Fruit fly (Drosophila melanogaster): Measurements from ENCODE around the gene wapl.

wapl gene

dm6 chrX:2188888-2189287, 30.1 kb upstream of the wapl start, which contains the start of gene Mct1:
Gene Mct1, plus strand, starts transcription at chrX:2189188.
- TF ChIP-seq toe (GFP tag; optimal IDR thresholded peaks at IDR 0.05) = no peak
- no peak for TF ChIP-seq pad (GFP tag; optimal IDR thresholded peaks at IDR 0.05)
- no peak for TF ChIP-seq tj (GFP tag; optimal IDR thresholded peaks at IDR 0.05)
- TF ChIP-seq Hr96 (GFP tag; optimal IDR thresholded peaks at IDR 0.05) = no peak

- no peak for TF ChIP-seq cnc (optimal IDR thresholded peaks at IDR 0.05)
- TF ChIP-seq pad (GFP tag; optimal IDR thresholded peaks at IDR 0.05) = peak; percentile 15
Observed at dm6 chrX:2187520-2187919, 28.7 kb upstream of the wapl start, which contains the start of gene CG3457. Gene CG3457, plus strand, starts transcription at chrX:2187820.

dm6 chrX:2186555-2186954, 27.8 kb upstream of the wapl start, which contains the start of gene CG17777:
Gene CG17777, plus strand, starts transcription at chrX:2186855.
- TF ChIP-seq bab1 (GFP tag; optimal IDR thresholded peaks at IDR 0.05) (no peak), ovo (GFP tag; optimal IDR thresholded peaks at IDR 0.05) (no peak), toe (GFP tag; optimal IDR thresholded peaks at IDR 0.05) (no peak), CG7045 (GFP tag; optimal IDR thresholded peaks at IDR 0.05) (no peak), Clk (GFP tag; optimal IDR thresholded peaks at IDR 0.05) (no peak), cic (GFP tag; optimal IDR thresholded peaks at IDR 0.05) (no peak), pad (GFP tag; optimal IDR thresholded peaks at IDR 0.05) (no peak), CG5204 (GFP tag; optimal IDR thresholded peaks at IDR 0.05) (no peak), kay (GFP tag; ENCODE audit: borderline replicate concordance) (no peak), CG33017 (tag; optimal IDR thresholded peaks at IDR 0.05) (no peak), tj (GFP tag; optimal IDR thresholded peaks at IDR 0.05) (no peak), CG12768 (GFP tag; optimal IDR thresholded peaks at IDR 0.05) (no peak), CG7101 (tag; optimal IDR thresholded peaks at IDR 0.05) (no peak)

dm6 chrX:2184563-2184962, 25.8 kb upstream of the wapl start, which contains the start of the genes Nmd3 and CG17776:
Gene Nmd3, minus strand, starts transcription at chrX:2184668.
Gene CG17776, plus strand, starts transcription at chrX:2184725.
- TF ChIP-seq pad (GFP tag; optimal IDR thresholded peaks at IDR 0.05) (no peak), Clk (GFP tag; optimal IDR thresholded peaks at IDR 0.05) (no peak), CG5204 (GFP tag; optimal IDR thresholded peaks at IDR 0.05) (no peak), CG7101 (tag; optimal IDR thresholded peaks at IDR 0.05) (peak; percentile 24), CG33017 (tag; optimal IDR thresholded peaks at IDR 0.05) (no peak), CG1620 (GFP tag; optimal IDR thresholded peaks at IDR 0.05) (no peak), ovo (GFP tag; optimal IDR thresholded peaks at IDR 0.05) (no peak), CG14711 (tag; optimal IDR thresholded peaks at IDR 0.05) (no peak), kay (GFP tag; ENCODE audit: borderline replicate concordance) (no peak), toe (GFP tag; optimal IDR thresholded peaks at IDR 0.05) (no peak), cic (GFP tag; optimal IDR thresholded peaks at IDR 0.05) (peak; percentile 13), CG7045 (GFP tag; optimal IDR thresholded peaks at IDR 0.05) (no peak), cnc (optimal IDR thresholded peaks at IDR 0.05) (no peak), Hr96 (GFP tag; optimal IDR thresholded peaks at IDR 0.05) (no peak), CG12768 (GFP tag; optimal IDR thresholded peaks at IDR 0.05) (no peak), bab1 (GFP tag; optimal IDR thresholded peaks at IDR 0.05) (peak; percentile 45), Mnt (GFP tag; optimal IDR thresholded peaks at IDR 0.05) (peak; percentile 99), Crg-1 (GFP tag; optimal IDR thresholded peaks at IDR 0.05) (no peak), CG11617 (GFP tag; optimal IDR thresholded peaks at IDR 0.05) (peak; percentile 5), tj (GFP tag; optimal IDR thresholded peaks at IDR 0.05) (peak; percentile 10)

dm6 chrX:2180750-2181261, 22.0 kb upstream of the wapl start, which contains the start of gene pn:
Gene pn, plus strand, starts transcription at chrX:2181211.
- no peak for TF ChIP-seq toe (GFP tag; optimal IDR thresholded peaks at IDR 0.05)
- TF ChIP-seq Crg-1 (GFP tag; optimal IDR thresholded peaks at IDR 0.05) = no peak
- no peak for TF ChIP-seq Hr96 (GFP tag; optimal IDR thresholded peaks at IDR 0.05)
- TF ChIP-seq Mnt (GFP tag; optimal IDR thresholded peaks at IDR 0.05) = peak; percentile 33
- TF ChIP-seq CG11617 (GFP tag; optimal IDR thresholded peaks at IDR 0.05) = peak; percentile 41
- no peak for TF ChIP-seq Clk (GFP tag; optimal IDR thresholded peaks at IDR 0.05)
- peak; percentile 31 for TF ChIP-seq tj (GFP tag; optimal IDR thresholded peaks at IDR 0.05)
- no peak for TF ChIP-seq kay (GFP tag; ENCODE audit: borderline replicate concordance)
- no peak for TF ChIP-seq CG7101 (tag; optimal IDR thresholded peaks at IDR 0.05)
- TF ChIP-seq cic (GFP tag; optimal IDR thresholded peaks at IDR 0.05) = peak; percentile 14
- TF ChIP-seq CG1620 (GFP tag; optimal IDR thresholded peaks at IDR 0.05) = no peak
- no peak for TF ChIP-seq ovo (GFP tag; optimal IDR thresholded peaks at IDR 0.05)
- TF ChIP-seq cnc (optimal IDR thresholded peaks at IDR 0.05) = no peak
- no peak for TF ChIP-seq CG12768 (GFP tag; optimal IDR thresholded peaks at IDR 0.05)
- no peak for TF ChIP-seq CG33017 (tag; optimal IDR thresholded peaks at IDR 0.05)
- peak; percentile 6 for TF ChIP-seq bab1 (GFP tag; optimal IDR thresholded peaks at IDR 0.05)

- TF ChIP-seq cic (GFP tag; optimal IDR thresholded peaks at IDR 0.05) = peak; percentile 25
- TF ChIP-seq ovo (GFP tag; optimal IDR thresholded peaks at IDR 0.05) = no peak
- TF ChIP-seq Mnt (GFP tag; optimal IDR thresholded peaks at IDR 0.05) = peak; percentile 16
Observed at dm6 chrX:2178802-2179201, 20.0 kb upstream of the wapl start, which contains the start of gene Cyp4ae1. Gene Cyp4ae1, plus strand, starts transcription at chrX:2179007.

dm6 chrX:2175956-2176469, 17.2 kb upstream of the wapl start, which contains the start of gene Cyp4d2:
Gene Cyp4d2, plus strand, starts transcription at chrX:2176006.
- TF ChIP-seq bab1 (GFP tag; optimal IDR thresholded peaks at IDR 0.05) = no peak
- no peak for TF ChIP-seq CG7045 (GFP tag; optimal IDR thresholded peaks at IDR 0.05)
- peak; percentile 24 for TF ChIP-seq tj (GFP tag; optimal IDR thresholded peaks at IDR 0.05)
- peak; percentile 75 to 93 for TF ChIP-seq cnc (optimal IDR thresholded peaks at IDR 0.05)
